Worm (Caenorhabditis elegans): ENCODE measurements around the gene AH10.2.

Gene AH10.2

DNA sequence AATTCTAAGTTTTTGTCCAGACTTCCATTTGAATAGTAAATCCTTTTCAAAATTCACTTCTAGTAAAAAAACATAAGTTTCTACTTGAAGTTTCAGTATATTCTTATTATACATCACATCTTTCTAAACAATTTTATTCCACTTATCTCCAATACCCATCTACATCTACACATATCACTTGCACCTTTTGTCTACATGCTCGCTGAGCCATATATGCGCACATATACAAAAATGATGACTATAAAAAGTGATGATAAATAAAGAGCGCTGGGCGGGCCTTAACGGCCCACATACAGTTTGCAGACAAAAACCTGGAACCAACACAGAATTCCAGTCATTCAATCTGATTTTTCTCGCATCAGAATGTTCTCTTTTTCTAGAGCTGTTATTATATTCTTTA, at the start of gene AH10.2:
Gene AH10.2 (plus strand): TSS at position 301 of the 400 bp plus-strand sequence.
- TF ChIP-seq snpc-1.3 (tag; optimal IDR thresholded peaks at IDR 0.05; ENCODE audit: insufficient read depth) (no peak), dpff-1 (tag; optimal IDR thresholded peaks at IDR 0.05) (no peak), F55B11.4 (tag; optimal IDR thresholded peaks at IDR 0.05; ENCODE audit: borderline replicate concordance, insufficient read depth) (no peak), hmg-20 (GFP tag; IDR thresholded peaks at IDR 0.05) (no peak), hmg-1.2 (GFP tag; IDR thresholded peaks at IDR 0.05) (no peak), egl-18 (GFP tag; IDR thresholded peaks at IDR 0.05) (no peak), mcd-1 (GFP tag; IDR thresholded peaks at IDR 0.05) (no peak), hsf-1 (GFP tag; IDR thresholded peaks at IDR 0.05) (no peak), F52B5.7 (tag; optimal IDR thresholded peaks at IDR 0.05) (no peak), Y56A3A.18 (GFP tag; IDR thresholded peaks at IDR 0.05) (no peak), F22D6.2 (tag; optimal IDR thresholded peaks at IDR 0.05) (no peak), ZK185.1 (tag; optimal IDR thresholded peaks at IDR 0.05; ENCODE audit: poor library complexity, severe bottlenecking) (no peak), dox-1 (GFP tag; IDR thresholded peaks at IDR 0.05) (no peak), aptf-2 (GFP tag; conservative IDR thresholded peaks at IDR 0.05) (no peak), ztf-18 (tag; optimal IDR thresholded peaks at IDR 0.05) (no peak)

DNA sequence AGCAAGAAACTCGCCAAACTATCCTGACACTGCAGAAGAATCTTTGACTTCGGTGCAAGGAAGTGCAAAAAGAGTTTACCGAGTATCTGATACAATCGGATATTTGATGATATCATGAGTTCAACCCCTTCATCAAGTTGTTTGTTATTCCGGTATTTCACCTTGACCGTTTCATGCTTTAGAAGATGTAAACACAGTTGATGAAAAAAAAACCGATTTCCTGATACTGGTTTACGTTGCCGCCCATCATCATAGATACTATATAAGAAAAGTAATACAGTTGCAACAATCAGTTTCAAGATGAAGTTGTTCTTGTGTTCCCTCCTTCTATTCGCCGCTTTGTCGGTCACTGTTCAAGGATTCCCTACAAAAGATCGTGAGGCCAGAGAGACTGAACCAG, 49.1 kb upstream of the AH10.2 start, which contains the start of gene H39E23.3:
Gene H39E23.3 (plus strand): TSS at position 301 of the 400 bp plus-strand sequence.
- TF ChIP-seq die-1 (tag; optimal IDR thresholded peaks at IDR 0.05) (no peak), hrde-1 (tag; optimal IDR thresholded peaks at IDR 0.05; ENCODE audit: borderline replicate concordance) (no peak), F22D6.2 (tag; optimal IDR thresholded peaks at IDR 0.05) (no peak), ztf-25 (GFP tag; IDR thresholded peaks at IDR 0.05) (no peak), egl-18 (GFP tag; IDR thresholded peaks at IDR 0.05) (no peak), lsy-27 (tag; optimal IDR thresholded peaks at IDR 0.05; ENCODE audit: borderline replicate concordance, insufficient read depth) (no peak), aptf-3 (GFP tag; IDR thresholded peaks at IDR 0.05) (no peak), akir-1 (GFP tag; optimal IDR thresholded peaks at IDR 0.05) (no peak), gei-17 (GFP tag; optimal IDR thresholded peaks at IDR 0.05) (no peak)

DNA sequence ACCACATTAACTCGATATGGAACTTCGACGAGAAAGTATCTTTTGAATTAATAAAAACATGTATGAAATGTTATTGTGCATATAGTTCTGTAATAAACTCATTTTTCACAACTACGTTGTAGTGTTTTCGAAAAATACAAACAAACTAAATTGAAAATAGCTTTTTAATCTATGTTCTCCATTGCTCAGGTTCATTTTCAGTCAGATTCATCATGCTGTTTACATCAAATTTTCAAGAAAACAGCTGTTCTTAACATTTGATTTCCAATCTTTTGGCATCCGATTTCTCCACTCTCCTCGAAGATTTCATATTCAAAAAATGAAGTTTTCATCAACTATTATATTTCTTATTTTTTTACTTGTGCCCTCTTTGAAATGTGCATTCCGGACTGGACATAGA, 46.5 kb upstream of the AH10.2 start, which contains the start of gene H39E23.2:
Gene H39E23.2 (plus strand): TSS at position 301 of the 400 bp plus-strand sequence.
- TF ChIP-seq Y53G8AR.9 (GFP tag; conservative IDR thresholded peaks at IDR 0.05) (no peak), Y56A3A.18 (GFP tag; IDR thresholded peaks at IDR 0.05) (no peak), him-1 (tag; optimal IDR thresholded peaks at IDR 0.05) (no peak), let-526 (GFP tag; IDR thresholded peaks at IDR 0.05) (no peak), ceh-27 (GFP tag; optimal IDR thresholded peaks at IDR 0.05) (no peak), F23B12.7 (tag; optimal IDR thresholded peaks at IDR 0.05; ENCODE audit: insufficient read depth) (no peak), sea-2 (GFP tag; IDR thresholded peaks at IDR 0.05) (no peak), hlh-26 (GFP tag; conservative IDR thresholded peaks at IDR 0.05) (no peak), bed-2 (GFP tag; IDR thresholded peaks at IDR 0.05) (no peak), fkh-3 (tag; optimal IDR thresholded peaks at IDR 0.05) (no peak), ceh-100 (GFP tag; IDR thresholded peaks at IDR 0.05) (no peak), bed-1 (GFP tag; IDR thresholded peaks at IDR 0.05) (no peak), ztf-18 (tag; optimal IDR thresholded peaks at IDR 0.05) (no peak), efl-1 (GFP tag; optimal IDR thresholded peaks at IDR 0.05) (no peak), tbx-9 (tag; optimal IDR thresholded peaks at IDR 0.05; ENCODE audit: borderline replicate concordance) (no peak), xnd-1 (tag; optimal IDR thresholded peaks at IDR 0.05) (no peak), ccch-3 (GFP tag; optimal IDR thresholded peaks at IDR 0.05) (no peak), mel-28 (tag; optimal IDR thresholded peaks at IDR 0.05; ENCODE audit: borderline replicate concordance) (no peak)
